Fruit fly (Drosophila melanogaster): ENCODE measurements around the gene CG3108.

- peak; percentile 60 for TF ChIP-seq CG11294 (GFP tag; IDR thresholded peaks at IDR 0.05)
- TF ChIP-seq Eip75B (GFP tag; optimal IDR thresholded peaks at IDR 0.05): peak; percentile 61
- TF ChIP-seq Sox15 (GFP tag; optimal IDR thresholded peaks at IDR 0.05): peak; percentile 40
- TF ChIP-seq acj6 (GFP tag; optimal IDR thresholded peaks at IDR 0.05): peak; percentile 70
- peak; percentile 48 for TF ChIP-seq Blimp-1 (GFP tag; optimal IDR thresholded peaks at IDR 0.05)
- peak; percentile 75 for TF ChIP-seq CG10631 (GFP tag; optimal IDR thresholded peaks at IDR 0.05)
- peak; percentile 66 for TF ChIP-seq Gug (GFP tag; IDR thresholded peaks at IDR 0.05)
- TF ChIP-seq Ets21C (GFP tag; optimal IDR thresholded peaks at IDR 0.05): peak; percentile 75
- peak; percentile 76 for TF ChIP-seq svp (GFP tag)
- peak; percentile 38 for TF ChIP-seq Smox (GFP tag; optimal IDR thresholded peaks at IDR 0.05)
- TF ChIP-seq salr (GFP tag; optimal IDR thresholded peaks at IDR 0.05): peak; percentile 34 to 53
- peak; percentile 74 for TF ChIP-seq Met (GFP tag; optimal IDR thresholded peaks at IDR 0.05)
- TF ChIP-seq OdsH (GFP tag; optimal IDR thresholded peaks at IDR 0.05): peak; percentile 73
These were observed 35.3 kb downstream of the CG3108 start for dm6 chrX:5745840-5746815.
